Fruit fly (Drosophila melanogaster) whole organism, embryonic: ENCODE data around the gene CG10470.
A peak's percentile ranks its signal among the peaks of the same experiment; 100 is the strongest.

Experiments used
- Abd-B ChIP-seq: fragments of 200-800 bp; sonication (Bioruptor generic); optimal IDR thresholded peaks from 2 replicates; lab custom pipeline; 2018; ENCODE audit warnings: missing biosample characterization, mild to moderate bottlenecking, missing genetic modification characterization, moderate library complexity
- Awh ChIP-seq: fragments of 200-800 bp; sonication (Bioruptor generic); IDR thresholded peaks from 2 replicates; pipeline ENCODE4, ENCODE4 v1.3.6; 2022; ENCODE audit warnings: missing biosample characterization, missing genetic modification characterization
- BEAF-32 ChIP-seq: fragments of 200-800 bp; sonication (Bioruptor generic); optimal IDR thresholded peaks from 3 replicates; lab custom pipeline; 2017; ENCODE audit warnings: missing biosample characterization, missing genetic modification characterization, mild to moderate bottlenecking, moderate library complexity, missing genetic modification reagents
- BtbVII ChIP-seq: fragments of 200-800 bp; sonication (Bioruptor generic); optimal IDR thresholded peaks from 3 replicates; lab custom pipeline; 2017; ENCODE audit warnings: missing biosample characterization, mild to moderate bottlenecking, missing genetic modification characterization
- CG10267 ChIP-seq: fragments of 200-800 bp; sonication (Bioruptor generic); optimal IDR thresholded peaks from 2 replicates; lab custom pipeline; 2018; ENCODE audit warnings: missing biosample characterization, mild to moderate bottlenecking, missing genetic modification characterization, moderate library complexity
- CG10543 ChIP-seq: fragments of 200-800 bp; sonication (Bioruptor generic); optimal IDR thresholded peaks from 3 replicates; lab custom pipeline; 2017; ENCODE audit warnings: missing biosample characterization, mild to moderate bottlenecking, missing genetic modification characterization, moderate library complexity
- CG11085 ChIP-seq: fragments of 200-800 bp; sonication (Bioruptor generic); IDR thresholded peaks from 2 replicates; pipeline ENCODE4 v1.3.6; 2022; ENCODE audit warnings: missing biosample characterization, missing genetic modification characterization
- CG12942 ChIP-seq: fragments of 200-800 bp; sonication (Bioruptor generic); optimal IDR thresholded peaks from 3 replicates; lab custom pipeline; 2016; ENCODE audit warnings: missing biosample characterization, missing genetic modification characterization
- CG13624 ChIP-seq: fragments of 200-800 bp; sonication (Bioruptor generic); optimal IDR thresholded peaks from 2 replicates; lab custom pipeline; 2016; ENCODE audit warnings: missing biosample characterization, missing genetic modification characterization
- CG13775 ChIP-seq: fragments of 200-800 bp; sonication (Bioruptor generic); optimal IDR thresholded peaks from 3 replicates; lab custom pipeline; 2017; ENCODE audit warnings: missing biosample characterization, mild to moderate bottlenecking, missing genetic modification characterization
- CG14710 ChIP-seq: fragments of 200-800 bp; sonication (Bioruptor generic); optimal IDR thresholded peaks from 3 replicates; lab custom pipeline; 2019; ENCODE audit warnings: missing biosample characterization, mild to moderate bottlenecking, missing genetic modification characterization, moderate library complexity
- CG14860 ChIP-seq: fragments of 200-800 bp; sonication (Bioruptor generic); IDR thresholded peaks from 3 replicates; pipeline ENCODE4 v1.3.6; 2022; ENCODE audit warnings: missing biosample characterization, missing genetic modification characterization; ENCODE audit not compliant: partially characterized antibody
- CG15696 ChIP-seq: fragments of 200-800 bp; sonication (Bioruptor generic); optimal IDR thresholded peaks from 2 replicates; lab custom pipeline; 2019; ENCODE audit warnings: missing biosample characterization, mild to moderate bottlenecking, missing genetic modification characterization, moderate library complexity
- CG17912 ChIP-seq: fragments of 200-800 bp; sonication (Bioruptor generic); optimal IDR thresholded peaks from 2 replicates; lab custom pipeline; 2018; ENCODE audit warnings: missing biosample characterization, mild to moderate bottlenecking, missing genetic modification characterization
- CG1792 ChIP-seq: fragments of 200-800 bp; sonication (Bioruptor generic); optimal IDR thresholded peaks from 2 replicates; lab custom pipeline; 2016; ENCODE audit warnings: missing biosample characterization, missing genetic modification characterization
- CG18262 ChIP-seq: fragments of 200-800 bp; optimal IDR thresholded peaks from 3 replicates; lab custom pipeline; 2019; ENCODE audit warnings: missing biosample characterization, mild to moderate bottlenecking, missing genetic modification characterization, moderate library complexity
- CG30431 ChIP-seq: fragments of 200-800 bp; sonication (Bioruptor generic); optimal IDR thresholded peaks from 2 replicates; lab custom pipeline; 2017; ENCODE audit warnings: missing biosample characterization, missing genetic modification characterization
- CG3838 ChIP-seq: fragments of 200-800 bp; sonication (Bioruptor generic); optimal IDR thresholded peaks from 3 replicates; lab custom pipeline; 2016; ENCODE audit warnings: missing biosample characterization, missing genetic modification characterization
- CG7987 ChIP-seq: fragments of 200-800 bp; sonication (Bioruptor generic); optimal IDR thresholded peaks from 2 replicates; lab custom pipeline; 2018; ENCODE audit warnings: missing biosample characterization, mild to moderate bottlenecking, missing genetic modification characterization, moderate library complexity
- CG8944 ChIP-seq: fragments of 200-800 bp; sonication (Bioruptor generic); optimal IDR thresholded peaks from 3 replicates; lab custom pipeline; 2016; ENCODE audit warnings: missing biosample characterization, missing genetic modification characterization
- CG9876 ChIP-seq: fragments of 200-800 bp; sonication (Bioruptor generic); optimal IDR thresholded peaks from 2 replicates; lab custom pipeline; 2016; ENCODE audit warnings: missing biosample characterization, missing genetic modification characterization
- CrebB ChIP-seq: fragments of 200-800 bp; sonication (Bioruptor generic); optimal IDR thresholded peaks from 3 replicates; lab custom pipeline; 2018; ENCODE audit warnings: missing biosample characterization, mild to moderate bottlenecking, missing genetic modification characterization
- Dbx ChIP-seq: fragments of 200-800 bp; sonication (Bioruptor generic); IDR thresholded peaks from 3 replicates; pipeline ENCODE4 v1.3.6; 2022; ENCODE audit warnings: missing biosample characterization, missing genetic modification characterization
- Dfd ChIP-seq, 2 experiments: fragments of >200 bp; optimal IDR thresholded peaks; 2 replicates each; lab custom pipeline; 2017; ENCODE audit warnings: missing biosample characterization in 2 of 2, missing genetic modification characterization in 2 of 2
- GATAe ChIP-seq: fragments of 200-800 bp; sonication (Bioruptor generic); conservative IDR thresholded peaks from 2 replicates; pipeline ENCODE4 v1.3.6; 2022; ENCODE audit warnings: missing biosample characterization, missing genetic modification characterization
- Hr51 ChIP-seq, 2 experiments: fragments of 200-800 bp; sonication (Bioruptor generic); optimal IDR thresholded peaks; 2 replicates in 1 of 2; 3 replicates in 1 of 2; lab custom pipeline; 2016 to 2018; ENCODE audit warnings: missing biosample characterization in 2 of 2, missing genetic modification characterization in 2 of 2, mild to moderate bottlenecking in 1 of 2, moderate library complexity in 1 of 2
- Lhr ChIP-seq: fragments of 200-800 bp; sonication (Bioruptor generic); optimal IDR thresholded peaks from 3 replicates; lab custom pipeline; 2017; ENCODE audit warnings: mild to moderate bottlenecking, missing biosample characterization, missing genetic modification reagents, missing genetic modification characterization
- Mes4 ChIP-seq: fragments of 200-800 bp; sonication (Bioruptor generic); optimal IDR thresholded peaks from 2 replicates; lab custom pipeline; 2016; ENCODE audit warnings: missing biosample characterization, missing genetic modification characterization
- Mrtf ChIP-seq: fragments of 200-800 bp; sonication (Bioruptor generic); IDR thresholded peaks from 3 replicates; pipeline ENCODE4 v1.3.6; 2022; ENCODE audit warnings: missing biosample characterization, missing genetic modification characterization
- NC2α ChIP-seq: fragments of 200-800 bp; sonication (Bioruptor generic); optimal IDR thresholded peaks from 2 replicates; lab custom pipeline; 2016; ENCODE audit warnings: missing biosample characterization, missing genetic modification characterization
- Tbp ChIP-seq: fragments of >200 bp; optimal IDR thresholded peaks from 2 replicates; lab custom pipeline; 2018; ENCODE audit warnings: missing biosample characterization, missing genetic modification characterization
- Xrp1 ChIP-seq: fragments of 200-800 bp; sonication (Bioruptor generic); IDR thresholded peaks from 2 replicates; pipeline ENCODE4 v1.3.6; 2022; ENCODE audit warnings: missing biosample characterization, missing genetic modification characterization
- al ChIP-seq: fragments of 200-800 bp; sonication (Bioruptor generic); IDR thresholded peaks from 2 replicates; pipeline ENCODE4 v1.3.6; 2022; ENCODE audit warnings: missing biosample characterization, missing genetic modification characterization
- amos ChIP-seq: fragments of 200-800 bp; sonication (Bioruptor generic); IDR thresholded peaks from 2 replicates; pipeline ENCODE4 v1.3.6; 2022; ENCODE audit warnings: missing biosample characterization, missing genetic modification characterization; ENCODE audit not compliant: partially characterized antibody
- cato ChIP-seq: fragments of 200-800 bp; sonication (Bioruptor generic); optimal IDR thresholded peaks from 2 replicates; lab custom pipeline; 2016; ENCODE audit warnings: missing biosample characterization, missing genetic modification characterization, borderline replicate concordance
- corto ChIP-seq: fragments of 200-800 bp; sonication (Bioruptor generic); optimal IDR thresholded peaks from 2 replicates; lab custom pipeline; 2016; ENCODE audit warnings: missing biosample characterization, mild to moderate bottlenecking, missing genetic modification characterization, moderate library complexity
- dysf ChIP-seq: fragments of 200-800 bp; sonication (Bioruptor generic); IDR thresholded peaks from 3 replicates; pipeline ENCODE4 v1.3.6; 2022; ENCODE audit warnings: missing biosample characterization, missing genetic modification characterization
- emc ChIP-seq: fragments of 200-800 bp; sonication (Bioruptor generic); optimal IDR thresholded peaks from 2 replicates; lab custom pipeline; 2016; ENCODE audit warnings: missing biosample characterization, missing genetic modification characterization
- fu2 ChIP-seq: fragments of 200-800 bp; sonication (Bioruptor generic); optimal IDR thresholded peaks from 2 replicates; lab custom pipeline; 2016; ENCODE audit warnings: missing biosample characterization, missing genetic modification characterization
- gcm2 ChIP-seq: fragments of 200-800 bp; sonication (Bioruptor generic); optimal IDR thresholded peaks from 2 replicates; lab custom pipeline; 2016; ENCODE audit warnings: missing biosample characterization, missing genetic modification characterization
- gfzf ChIP-seq: fragments of 200-800 bp; sonication (Bioruptor generic); optimal IDR thresholded peaks from 2 replicates; lab custom pipeline; 2016; ENCODE audit warnings: missing biosample characterization, mild to moderate bottlenecking, missing genetic modification characterization, moderate library complexity
- gro ChIP-seq: fragments of 200-800 bp; sonication (Bioruptor generic); optimal IDR thresholded peaks from 2 replicates; lab custom pipeline; 2016; ENCODE audit warnings: missing biosample characterization, missing genetic modification characterization
- her ChIP-seq: fragments of 200-800 bp; sonication (Bioruptor generic); optimal IDR thresholded peaks from 2 replicates; lab custom pipeline; 2016; ENCODE audit warnings: missing biosample characterization, missing genetic modification characterization
- repo ChIP-seq: fragments of 200-800 bp; sonication (Bioruptor generic); optimal IDR thresholded peaks from 2 replicates; lab custom pipeline; 2016; ENCODE audit warnings: missing biosample characterization, missing genetic modification characterization
- scrt ChIP-seq: fragments of 200-800 bp; sonication (Bioruptor generic); optimal IDR thresholded peaks from 2 replicates; lab custom pipeline; 2018; ENCODE audit warnings: missing biosample characterization, mild to moderate bottlenecking, missing genetic modification characterization, moderate library complexity
- sima ChIP-seq: fragments of 200-800 bp; sonication (Bioruptor generic); optimal IDR thresholded peaks from 2 replicates; lab custom pipeline; 2016; ENCODE audit warnings: missing biosample characterization, missing genetic modification characterization
- tin ChIP-seq: fragments of 200-800 bp; sonication (Bioruptor generic); optimal IDR thresholded peaks from 3 replicates; lab custom pipeline; 2016; ENCODE audit warnings: missing biosample characterization, missing genetic modification characterization
- trem ChIP-seq: fragments of 200-800 bp; optimal IDR thresholded peaks from 3 replicates; lab custom pipeline; 2019; ENCODE audit warnings: missing biosample characterization, mild to moderate bottlenecking, missing genetic modification characterization, moderate library complexity
- ttk ChIP-seq: fragments of 200-800 bp; sonication (Bioruptor generic); IDR thresholded peaks from 2 replicates; pipeline ENCODE4 v2.1.2; 2022; ENCODE audit warnings: missing biosample characterization, missing genetic modification characterization
- wdn ChIP-seq: fragments of 200-800 bp; sonication (Bioruptor generic); IDR thresholded peaks from 2 replicates; pipeline ENCODE4 v1.3.6; 2022; ENCODE audit warnings: missing biosample characterization, missing genetic modification characterization
- z ChIP-seq: fragments of 200-800 bp; sonication (Bioruptor generic); IDR thresholded peaks from 3 replicates; pipeline ENCODE4 v1.3.6; 2022; ENCODE audit warnings: missing biosample characterization, missing genetic modification characterization
- zf30C ChIP-seq: fragments of 200-800 bp; sonication (Bioruptor generic); optimal IDR thresholded peaks from 3 replicates; lab custom pipeline; 2018; ENCODE audit warnings: missing biosample characterization, mild to moderate bottlenecking, missing genetic modification characterization

Gene CG10470

DNA sequence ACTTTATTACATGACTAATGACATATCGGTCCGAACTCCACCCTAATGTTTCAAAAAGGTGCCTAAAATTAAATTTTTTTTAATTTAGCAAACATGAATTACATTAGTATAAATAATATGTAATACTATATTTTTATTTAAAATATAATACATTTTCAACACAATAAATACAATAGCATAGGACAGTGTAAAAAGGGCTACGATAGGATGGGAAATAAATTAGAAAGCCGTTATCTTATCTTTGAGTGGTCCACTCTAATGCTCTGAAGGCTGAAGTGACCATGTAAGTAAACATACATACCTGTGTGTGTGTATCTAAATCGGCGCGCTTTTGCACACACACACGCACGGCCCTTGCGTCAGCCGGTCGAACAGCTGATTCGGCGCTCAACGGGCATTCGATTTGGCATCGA, 45.9 kb upstream of the CG10470 start, which contains the start of gene CG31793 (continued):
- TF ChIP-seq z (GFP tag; lab: Robert Waterston, UW): no peak
- no peak for TF ChIP-seq sima (GFP tag; lab: Kevin White, UChicago)
- no peak for TF ChIP-seq Mrtf (GFP tag; lab: Robert Waterston, UW)
- peak; percentile 67 for TF ChIP-seq CG10543 (GFP tag; lab: Kevin White, UChicago)
- peak; percentile 76 for TF ChIP-seq GATAe (GFP tag; lab: Robert Waterston, UW)
- TF ChIP-seq cato: no peak
- TF ChIP-seq NC2α: no peak
- TF ChIP-seq CG14860 (GFP tag; lab: Robert Waterston, UW): no peak
- no peak for TF ChIP-seq Awh (GFP tag; lab: Robert Waterston, UW)
- TF ChIP-seq CG1792 (GFP tag; lab: Kevin White, UChicago): no peak
- TF ChIP-seq corto (GFP tag; lab: Kevin White, UChicago): no peak
- no peak for TF ChIP-seq CG3838 (GFP tag; lab: Kevin White, UChicago)
- no peak for TF ChIP-seq Abd-B
- TF ChIP-seq Xrp1 (GFP tag; lab: Robert Waterston, UW): peak; percentile 44; the same call in 1 of the 2 replicates
- TF ChIP-seq fu2: no peak
- TF ChIP-seq CG12942 (GFP tag; lab: Kevin White, UChicago): no peak
- peak; percentile 57 for TF ChIP-seq CG18262 (tag; lab: Kevin White, UChicago)
- peak; percentile 2 for TF ChIP-seq CG14710 (tag; lab: Kevin White, UChicago)
- TF ChIP-seq CG8944: no peak
- no peak for TF ChIP-seq repo
- peak; percentile 33 for TF ChIP-seq scrt (GFP tag; lab: Kevin White, UChicago)
- TF ChIP-seq Hr51 (GFP tag; optimal IDR thresholded peaks at IDR 0.05; lab: Kevin White, UChicago): peak in 1 of 2 experiments; percentile 79
- TF ChIP-seq her: no peak
- peak; percentile 2 for TF ChIP-seq CG13624 (GFP tag; lab: Kevin White, UChicago)
- no peak for TF ChIP-seq zf30C (GFP tag; lab: Kevin White, UChicago)
- no peak for TF ChIP-seq ttk
- TF ChIP-seq trem (tag; lab: Kevin White, UChicago): peak; percentile 14
- TF ChIP-seq CG13775 (GFP tag; lab: Kevin White, UChicago): peak; percentile 46
- TF ChIP-seq Dbx (GFP tag; lab: Robert Waterston, UW): peak; percentile 64; the same call in 2 of the 3 replicates
- no peak for TF ChIP-seq CG9876 (GFP tag; lab: Kevin White, UChicago)
- TF ChIP-seq gfzf (GFP tag; lab: Kevin White, UChicago): no peak
- no peak for TF ChIP-seq CrebB (tag; lab: Kevin White, UChicago)
- TF ChIP-seq CG7987: no peak
- TF ChIP-seq amos (GFP tag; lab: Robert Waterston, UW): no peak
- no peak for TF ChIP-seq Lhr (GFP tag; lab: Kevin White, UChicago)
- TF ChIP-seq CG17912 (GFP tag; lab: Kevin White, UChicago): no peak
- TF ChIP-seq emc (GFP tag; lab: Kevin White, UChicago): no peak
- peak; percentile 2 for TF ChIP-seq tin (GFP tag; lab: Kevin White, UChicago)
- peak; percentile 20; the same call in 1 of the 3 replicates for TF ChIP-seq dysf (GFP tag; lab: Robert Waterston, UW)
- TF ChIP-seq gro (GFP tag; lab: Kevin White, UChicago): peak; percentile 28
- TF ChIP-seq Mes4 (GFP tag; lab: Kevin White, UChicago): no peak
- no peak for TF ChIP-seq CG15696 (tag; lab: Kevin White, UChicago)
- no peak for TF ChIP-seq wdn (GFP tag; lab: Robert Waterston, UW)
- no peak for TF ChIP-seq Dfd (GFP tag; optimal IDR thresholded peaks at IDR 0.05; lab: Kevin White, UChicago)
- TF ChIP-seq al (GFP tag; lab: Robert Waterston, UW): no peak
- no peak for TF ChIP-seq BEAF-32 (GFP tag; lab: Kevin White, UChicago)
- TF ChIP-seq BtbVII (GFP tag; lab: Kevin White, UChicago): peak; percentile 65
- no peak for TF ChIP-seq gcm2 (GFP tag; lab: Kevin White, UChicago)
- TF ChIP-seq CG11085 (GFP tag; lab: Robert Waterston, UW): peak; percentile 27; the same call in 1 of the 2 replicates
- TF ChIP-seq CG30431: no peak
- no peak for TF ChIP-seq Tbp (GFP tag; lab: Kevin White, UChicago)
- peak; percentile 40 for TF ChIP-seq CG10267 (tag; lab: Kevin White, UChicago)
